Worm (Caenorhabditis elegans): ENCODE results near the gene pps-1.

DNA sequence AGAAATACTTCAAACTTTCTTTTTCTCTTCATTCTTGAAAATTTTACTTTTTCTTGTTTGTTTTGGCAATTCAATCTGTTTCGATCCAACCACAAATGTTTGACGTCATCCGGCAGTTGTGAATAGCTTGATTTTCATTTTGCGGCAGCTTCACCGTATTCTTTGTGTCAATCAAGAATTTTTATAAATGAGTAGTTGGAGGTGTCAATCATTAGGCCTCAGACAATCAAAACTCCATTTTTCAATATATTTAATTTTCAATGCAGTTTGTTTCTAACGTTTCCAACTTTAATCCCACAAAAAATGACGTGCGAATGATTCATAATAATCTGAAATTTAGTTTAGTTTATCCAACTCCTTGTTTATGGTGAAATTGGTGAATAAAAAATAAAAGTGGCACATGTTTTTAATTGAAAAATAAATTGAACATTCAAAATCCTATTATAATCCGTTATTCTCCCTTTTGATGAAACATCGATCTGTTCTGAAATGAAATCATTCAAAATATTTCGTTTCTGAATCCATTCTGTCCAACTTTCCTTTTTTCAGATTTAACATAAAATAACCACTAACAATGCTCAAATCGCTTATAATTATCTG lies 4.2 kb upstream of the pps-1 start, which contains the start of gene ttr-53:
- no peak for TF ChIP-seq mep-1 (tag; optimal IDR thresholded peaks at IDR 0.05)
- TF ChIP-seq nhr-12 (tag; optimal IDR thresholded peaks at IDR 0.05), result no peak
- TF ChIP-seq mef-2 (tag; optimal IDR thresholded peaks at IDR 0.05), result no peak
- TF ChIP-seq ceh-88 (GFP tag; IDR thresholded peaks at IDR 0.05), result no peak
- TF ChIP-seq ceh-63 (GFP tag; optimal IDR thresholded peaks at IDR 0.05), result no peak
- TF ChIP-seq unc-130 (tag; optimal IDR thresholded peaks at IDR 0.05), result no peak
- TF ChIP-seq unc-86 (tag; optimal IDR thresholded peaks at IDR 0.05), result no peak
